Fruit fly (Drosophila melanogaster): ENCODE results near the gene abd-A.

Gene abd-A

dm6 chr3R:16771572-16772425 is 58.0 kb downstream of the abd-A start (continued):
- TF ChIP-seq NfI (GFP tag; optimal IDR thresholded peaks at IDR 0.05), result peak; percentile 9
- peak; percentile 26 for TF ChIP-seq HHEX (GFP tag; optimal IDR thresholded peaks at IDR 0.05)
- peak; percentile 66 for TF ChIP-seq fd96Cb (tag; optimal IDR thresholded peaks at IDR 0.05)
- TF ChIP-seq Sin3A (optimal IDR thresholded peaks at IDR 0.05), result no peak
- TF ChIP-seq CG4730 (GFP tag; IDR thresholded peaks at IDR 0.05), result no peak
- TF ChIP-seq CG1233 (GFP tag; optimal IDR thresholded peaks at IDR 0.05), result peak; percentile 62
- no peak for TF ChIP-seq CHES-1-like (GFP tag; optimal IDR thresholded peaks at IDR 0.05)
- TF ChIP-seq CG8765 (GFP tag; IDR thresholded peaks at IDR 0.05), result no peak; the same call in 1 of the 2 replicates
- TF ChIP-seq CG16813 (GFP tag; IDR thresholded peaks at IDR 0.05; ENCODE audit: partially characterized antibody), result no peak
- TF ChIP-seq CG34376 (GFP tag; optimal IDR thresholded peaks at IDR 0.05), result no peak
- no peak for TF ChIP-seq HLH4C (GFP tag; IDR thresholded peaks at IDR 0.05; ENCODE audit: partially characterized antibody)
- no peak for TF ChIP-seq slp2 (GFP tag; optimal IDR thresholded peaks at IDR 0.05)
- no peak for TF ChIP-seq lbe (GFP tag; optimal IDR thresholded peaks at IDR 0.05)
- no peak for TF ChIP-seq toy (GFP tag; IDR thresholded peaks at IDR 0.05)
- TF ChIP-seq CG9215 (GFP tag; IDR thresholded peaks at IDR 0.05), result no peak
- TF ChIP-seq Xbp1 (GFP tag; optimal IDR thresholded peaks at IDR 0.05), result no peak
- peak; percentile 42 for TF ChIP-seq CG6813 (GFP tag; optimal IDR thresholded peaks at IDR 0.05)
- TF ChIP-seq CG8944 (GFP tag; optimal IDR thresholded peaks at IDR 0.05), result no peak
- peak; percentile 88 for TF ChIP-seq CG2712 (tag; optimal IDR thresholded peaks at IDR 0.05)
- peak; percentile 52 for TF ChIP-seq lab (GFP tag; optimal IDR thresholded peaks at IDR 0.05)
- no peak for TF ChIP-seq Dek (tag; optimal IDR thresholded peaks at IDR 0.05)
- TF ChIP-seq CG4424 (GFP tag; optimal IDR thresholded peaks at IDR 0.05), result peak; percentile 63
- no peak for TF ChIP-seq CG9817 (tag; optimal IDR thresholded peaks at IDR 0.05)
- TF ChIP-seq crol (GFP tag; IDR thresholded peaks at IDR 0.05), result no peak
- TF ChIP-seq pb (GFP tag; optimal IDR thresholded peaks at IDR 0.05), result no peak
- no peak for TF ChIP-seq Hsf (GFP tag; optimal IDR thresholded peaks at IDR 0.05)
- peak; percentile 4 for TF ChIP-seq salm (tag; optimal IDR thresholded peaks at IDR 0.05)
- TF ChIP-seq hkb (optimal IDR thresholded peaks at IDR 0.05), result no peak
- TF ChIP-seq hkb (GFP tag; IDR thresholded peaks at IDR 0.05), result peak; percentile 52; the same call in 1 of the 2 replicates
- TF ChIP-seq CG15269 (tag; optimal IDR thresholded peaks at IDR 0.05), result peak; percentile 38
- no peak for TF ChIP-seq CG2120 (GFP tag; optimal IDR thresholded peaks at IDR 0.05)
- TF ChIP-seq CG8281 (tag; optimal IDR thresholded peaks at IDR 0.05), result no peak
- peak; percentile 48 for TF ChIP-seq gcm (GFP tag; optimal IDR thresholded peaks at IDR 0.05)
- TF ChIP-seq Aef1 (GFP tag; IDR thresholded peaks at IDR 0.05), result no peak
- TF ChIP-seq bsh (GFP tag; optimal IDR thresholded peaks at IDR 0.05), result peak in 1 of 2 experiments; percentile 73
- TF ChIP-seq CG4707 (GFP tag; optimal IDR thresholded peaks at IDR 0.05), result peak; percentile 85
- peak; percentile 3 for TF ChIP-seq CG10431 (GFP tag; optimal IDR thresholded peaks at IDR 0.05)
- no peak for TF ChIP-seq Hand (GFP tag; optimal IDR thresholded peaks at IDR 0.05)
- TF ChIP-seq Dll (GFP tag; IDR thresholded peaks at IDR 0.05; ENCODE audit: partially characterized antibody), result no peak
- peak; percentile 60 for TF ChIP-seq sens (GFP tag)
- TF ChIP-seq Dfd (GFP tag; optimal IDR thresholded peaks at IDR 0.05), result no peak
- TF ChIP-seq zen (tag; optimal IDR thresholded peaks at IDR 0.05), result peak; percentile 51
- TF ChIP-seq Asciz (GFP tag; optimal IDR thresholded peaks at IDR 0.05), result peak; percentile 42
- TF ChIP-seq CG12744 (GFP tag; optimal IDR thresholded peaks at IDR 0.05), result no peak
- no peak for TF ChIP-seq CG14014 (GFP tag; IDR thresholded peaks at IDR 0.05)
- peak; percentile 70 for TF ChIP-seq CG6254 (GFP tag; optimal IDR thresholded peaks at IDR 0.05)
- TF ChIP-seq sim (GFP tag; IDR thresholded peaks at IDR 0.05), result no peak
- TF ChIP-seq CG17568 (GFP tag; optimal IDR thresholded peaks at IDR 0.05), result no peak
- TF ChIP-seq CG6272 (GFP tag; IDR thresholded peaks at IDR 0.05), result no peak
